Worm (Caenorhabditis elegans): ENCODE measurements around the gene parg-1.

DNA sequence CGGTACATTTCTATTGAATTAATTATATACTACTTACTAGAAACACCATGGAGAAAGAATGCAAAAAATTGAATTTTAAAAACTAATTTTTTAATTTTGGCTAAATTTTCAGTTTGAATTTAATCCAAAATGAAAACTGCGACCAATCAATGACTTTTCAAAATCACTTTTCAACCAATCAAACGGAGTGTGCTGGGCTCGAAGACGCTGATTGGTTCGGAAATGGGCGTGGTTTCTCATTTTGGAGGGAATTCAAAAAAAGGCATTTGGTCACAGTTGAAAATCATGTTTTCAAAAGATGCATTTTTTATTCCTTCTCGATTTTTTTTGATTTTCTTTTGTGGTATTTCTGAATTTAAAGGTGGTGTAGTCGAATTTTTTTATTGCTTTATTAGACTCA, 2.9 kb downstream of the parg-1 start:
- TF ChIP-seq pbrm-1 (GFP tag; IDR thresholded peaks at IDR 0.05) (no peak), nhr-179 (tag; optimal IDR thresholded peaks at IDR 0.05) (no peak), pha-4 (tag; optimal IDR thresholded peaks at IDR 0.05) (no peak), akir-1 (GFP tag; optimal IDR thresholded peaks at IDR 0.05) (no peak), attf-6 (GFP tag; IDR thresholded peaks at IDR 0.05) (no peak), let-526 (GFP tag; IDR thresholded peaks at IDR 0.05) (no peak)

Data from whole organism, young adult.